Worm (Caenorhabditis elegans) whole organism, late embryonic: ENCODE data around the gene C47G2.3.

Experiments used
- F13H6.1 ChIP-seq: sonication (generic microtip); optimal IDR thresholded peaks from 2 replicates; lab custom pipeline; 2016; ENCODE audit warnings: missing genetic modification characterization, missing compliant biosample characterization
- K02D7.2 ChIP-seq: sonication (generic microtip); optimal IDR thresholded peaks from 2 replicates; lab custom pipeline; 2017; ENCODE audit warnings: mild to moderate bottlenecking, missing genetic modification characterization, missing compliant biosample characterization
- K09A11.1 ChIP-seq: sonication (generic microtip); optimal IDR thresholded peaks from 2 replicates; lab custom pipeline; 2017; ENCODE audit warnings: antibody characterized with exemption, mild to moderate bottlenecking, missing genetic modification characterization, missing compliant biosample characterization; ENCODE audit not compliant: insufficient read depth
- T23F11.4 ChIP-seq: fragments of 200-800 bp; sonication (Bioruptor generic); optimal IDR thresholded peaks from 2 replicates; lab custom pipeline; 2018; ENCODE audit warnings: mild to moderate bottlenecking, missing genetic modification characterization, missing compliant biosample characterization
- Y22D7AL.16 ChIP-seq: sonication (generic microtip); optimal IDR thresholded peaks from 2 replicates; lab custom pipeline; 2016; ENCODE audit warnings: missing genetic modification characterization, missing compliant biosample characterization
- ceh-14 ChIP-seq: sonication (generic microtip); optimal IDR thresholded peaks from 2 replicates; lab custom pipeline; 2016; ENCODE audit warnings: missing genotype, missing genetic modification characterization, missing compliant biosample characterization
- ceh-18 ChIP-seq: sonication (generic microtip); optimal IDR thresholded peaks from 2 replicates; lab custom pipeline; 2016; ENCODE audit warnings: missing genetic modification characterization, missing compliant biosample characterization
- ceh-19 ChIP-seq: fragments of 200-800 bp; sonication (Bioruptor generic); optimal IDR thresholded peaks from 2 replicates; lab custom pipeline; 2018; ENCODE audit warnings: mild to moderate bottlenecking, missing genetic modification characterization, missing compliant biosample characterization
- ceh-2 ChIP-seq: sonication (generic microtip); optimal IDR thresholded peaks from 2 replicates; lab custom pipeline; 2016; ENCODE audit warnings: missing genotype, missing genetic modification characterization, missing compliant biosample characterization
- ceh-22 ChIP-seq: sonication (generic microtip); optimal IDR thresholded peaks from 2 replicates; lab custom pipeline; 2017; ENCODE audit warnings: missing biosample characterization, missing genetic modification characterization
- ceh-24 ChIP-seq: sonication (generic microtip); optimal IDR thresholded peaks from 2 replicates; lab custom pipeline; 2016; ENCODE audit warnings: mild to moderate bottlenecking, missing genetic modification characterization, missing compliant biosample characterization
- ceh-30 ChIP-seq: fragments of 150-350 bp; optimal IDR thresholded peaks from 2 replicates; lab custom pipeline; 2014; ENCODE audit warnings: missing biosample characterization, missing genetic modification characterization
- ceh-31 ChIP-seq: sonication (generic microtip); optimal IDR thresholded peaks from 2 replicates; lab custom pipeline; 2016; ENCODE audit warnings: missing genetic modification characterization, missing compliant biosample characterization
- ceh-45 ChIP-seq: fragments of 200-800 bp; sonication (Bioruptor generic); IDR thresholded peaks from 2 replicates; pipeline ENCODE4 v1.3.6; 2022; ENCODE audit warnings: missing genetic modification reagents, missing genetic modification characterization, missing compliant biosample characterization
- ceh-48 ChIP-seq: sonication (generic microtip); optimal IDR thresholded peaks from 2 replicates; lab custom pipeline; 2016; ENCODE audit warnings: missing genetic modification characterization, inconsistent platforms, missing compliant biosample characterization
- che-1 ChIP-seq: sonication (generic microtip); optimal IDR thresholded peaks from 2 replicates; lab custom pipeline; 2016; ENCODE audit warnings: mild to moderate bottlenecking, missing genetic modification characterization, missing compliant biosample characterization
- dve-1 ChIP-seq: sonication (generic microtip); optimal IDR thresholded peaks from 2 replicates; lab custom pipeline; 2017; ENCODE audit warnings: antibody characterized with exemption, mild to moderate bottlenecking, missing genetic modification characterization, missing compliant biosample characterization
- elt-2 ChIP-seq: sonication (generic microtip); optimal IDR thresholded peaks from 2 replicates; lab custom pipeline; 2016; ENCODE audit warnings: missing genetic modification reagents, missing genetic modification characterization, missing compliant biosample characterization
- elt-4 ChIP-seq: sonication (generic microtip); optimal IDR thresholded peaks from 2 replicates; lab custom pipeline; 2016; ENCODE audit warnings: missing genetic modification characterization, missing compliant biosample characterization
- eyg-1 ChIP-seq: sonication (generic microtip); optimal IDR thresholded peaks from 2 replicates; lab custom pipeline; 2016; ENCODE audit warnings: missing genotype, missing genetic modification characterization, missing compliant biosample characterization
- fax-1 ChIP-seq: sonication (generic microtip); optimal IDR thresholded peaks from 2 replicates; lab custom pipeline; 2016; ENCODE audit warnings: missing genotype, missing genetic modification characterization, missing compliant biosample characterization
- fkh-6 ChIP-seq: sonication (generic microtip); optimal IDR thresholded peaks from 2 replicates; lab custom pipeline; 2016; ENCODE audit warnings: missing genetic modification characterization, missing compliant biosample characterization
- hlh-13 ChIP-seq: fragments of 200-800 bp; sonication (Bioruptor generic); optimal IDR thresholded peaks from 2 replicates; lab custom pipeline; 2018; ENCODE audit warnings: mild to moderate bottlenecking, missing genetic modification characterization, missing compliant biosample characterization
- hlh-8 ChIP-seq: sonication (generic microtip); optimal IDR thresholded peaks from 2 replicates; lab custom pipeline; 2016; ENCODE audit warnings: missing genotype, missing genetic modification characterization, missing compliant biosample characterization
- mec-3 ChIP-seq: sonication (generic microtip); optimal IDR thresholded peaks from 2 replicates; lab custom pipeline; 2016; ENCODE audit warnings: borderline replicate concordance, missing genetic modification characterization, missing compliant biosample characterization
- nfya-1 ChIP-seq: sonication (generic microtip); optimal IDR thresholded peaks from 2 replicates; lab custom pipeline; 2017; ENCODE audit warnings: missing genetic modification characterization, mild to moderate bottlenecking, missing compliant biosample characterization, antibody characterized with exemption, moderate library complexity
- nhr-11 ChIP-seq: fragments of 150-350 bp; optimal IDR thresholded peaks from 2 replicates; lab custom pipeline; 2014; ENCODE audit warnings: missing biosample characterization, missing genetic modification characterization
- nhr-232 ChIP-seq: sonication (generic microtip); optimal IDR thresholded peaks from 2 replicates; lab custom pipeline; 2016; ENCODE audit warnings: missing genetic modification characterization, missing compliant biosample characterization
- npax-4 ChIP-seq: sonication (generic microtip); optimal IDR thresholded peaks from 2 replicates; lab custom pipeline; 2016; ENCODE audit warnings: missing genetic modification characterization, missing compliant biosample characterization
- pag-3 ChIP-seq: sonication (generic microtip); optimal IDR thresholded peaks from 2 replicates; lab custom pipeline; 2016; ENCODE audit warnings: missing compliant biosample characterization, missing genetic modification characterization, borderline replicate concordance
- pax-1 ChIP-seq: fragments of 150-350 bp; optimal IDR thresholded peaks from 2 replicates; lab custom pipeline; 2014; ENCODE audit warnings: missing biosample characterization, missing genetic modification characterization
- pha-2 ChIP-seq: sonication (generic microtip); optimal IDR thresholded peaks from 2 replicates; lab custom pipeline; 2017; ENCODE audit warnings: mild to moderate bottlenecking, missing genetic modification characterization, missing compliant biosample characterization
- pros-1 ChIP-seq: fragments of 150-350 bp; optimal IDR thresholded peaks from 2 replicates; lab custom pipeline; 2014; ENCODE audit warnings: missing biosample characterization, missing genetic modification reagents, missing genetic modification characterization
- rnt-1 ChIP-seq: sonication (generic microtip); optimal IDR thresholded peaks from 2 replicates; lab custom pipeline; 2016; ENCODE audit warnings: missing genetic modification characterization, missing compliant biosample characterization
- sox-4 ChIP-seq: sonication (generic microtip); optimal IDR thresholded peaks from 2 replicates; lab custom pipeline; 2017; ENCODE audit warnings: mild to moderate bottlenecking, missing genetic modification characterization, inconsistent platforms, missing compliant biosample characterization
- tbx-2 ChIP-seq: sonication (generic microtip); optimal IDR thresholded peaks from 2 replicates; lab custom pipeline; 2016; ENCODE audit warnings: missing genetic modification characterization, missing compliant biosample characterization
- ttx-3 ChIP-seq: sonication (generic microtip); optimal IDR thresholded peaks from 2 replicates; lab custom pipeline; 2016; ENCODE audit warnings: missing genetic modification reagents, missing genetic modification characterization, missing compliant biosample characterization
- unc-3 ChIP-seq, 2 experiments: fragments of 200-800 bp in 1 of 2; sonication (Bioruptor generic) in 1 of 2; sonication (generic microtip) in 1 of 2; conservative IDR thresholded peaks in 1 of 2; optimal IDR thresholded peaks in 1 of 2; 2 replicates each; pipeline versions ENCODE4 v1.3.6 to Lab custom; 2016 to 2022; ENCODE audit warnings: missing compliant biosample characterization in 2 of 2, missing genetic modification characterization in 2 of 2, missing genetic modification reagents in 1 of 2
- unc-55 ChIP-seq: sonication (generic microtip); optimal IDR thresholded peaks from 2 replicates; lab custom pipeline; 2017; ENCODE audit warnings: missing biosample characterization, missing genetic modification reagents, missing genetic modification characterization
- unc-86 ChIP-seq: sonication (generic microtip); optimal IDR thresholded peaks from 2 replicates; lab custom pipeline; 2016; ENCODE audit warnings: missing genetic modification characterization, missing compliant biosample characterization
- zip-5 ChIP-seq: sonication (generic microtip); optimal IDR thresholded peaks from 2 replicates; lab custom pipeline; 2016; ENCODE audit warnings: missing genetic modification characterization, missing compliant biosample characterization
- ztf-16 ChIP-seq: sonication (generic microtip); optimal IDR thresholded peaks from 2 replicates; lab custom pipeline; 2017; ENCODE audit warnings: missing genetic modification characterization, missing compliant biosample characterization

C47G2.3 gene

ce11 chrII:11283803-11284202 is 6.2 kb downstream of the C47G2.3 start:
- TF ChIP-seq ceh-14 (no peak), ceh-31 (no peak), zip-5 (tag; lab: Kevin White, UChicago) (no peak), hlh-8 (tag; lab: Kevin White, UChicago) (no peak), ceh-24 (tag; lab: Kevin White, UChicago) (no peak), ztf-16 (no peak), eyg-1 (tag; lab: Kevin White, UChicago) (no peak), nhr-11 (tag; lab: Kevin White, UChicago) (no peak), fkh-6 (tag; lab: Kevin White, UChicago) (no peak), fax-1 (tag; lab: Kevin White, UChicago) (no peak), T23F11.4 (GFP tag; lab: Kevin White, UChicago) (no peak), K09A11.1 (tag; lab: Kevin White, UChicago) (no peak), pax-1 (tag; lab: Kevin White, UChicago) (no peak), mec-3 (no peak), ceh-22 (tag; lab: Kevin White, UChicago) (no peak), rnt-1 (tag; lab: Kevin White, UChicago) (no peak), ceh-2 (no peak), nhr-232 (no peak), tbx-2 (no peak), unc-86 (tag; lab: Kevin White, UChicago) (no peak)

ce11 chrII:11283013-11283412 is 6.9 kb downstream of the C47G2.3 start:
- TF ChIP-seq tbx-2: peak; percentile 6
- no peak for TF ChIP-seq nfya-1 (tag; lab: Kevin White, UChicago)
- TF ChIP-seq F13H6.1 (tag; lab: Kevin White, UChicago): no peak
- peak; percentile 28 for TF ChIP-seq unc-55
- TF ChIP-seq ceh-48: no peak
- TF ChIP-seq npax-4 (tag; lab: Kevin White, UChicago): no peak
- TF ChIP-seq, all 69 proteins: peak for 2

- TF ChIP-seq pros-1 (tag; lab: Kevin White, UChicago): no peak
- TF ChIP-seq fax-1 (tag; lab: Kevin White, UChicago): no peak
- TF ChIP-seq hlh-13 (GFP tag; lab: Kevin White, UChicago): no peak
- no peak for TF ChIP-seq K02D7.2 (tag; lab: Kevin White, UChicago)
- no peak for TF ChIP-seq ceh-31
- no peak for TF ChIP-seq elt-4 (tag; lab: Kevin White, UChicago)
- TF ChIP-seq pax-1 (tag; lab: Kevin White, UChicago): no peak
- TF ChIP-seq tbx-2: no peak
Observed at ce11 chrII:11281666-11282065, 8.3 kb downstream of the C47G2.3 start, which contains the start of gene unc-130. Gene unc-130, plus strand, starts transcription at chrII:11281966.

- TF ChIP-seq hlh-8 (tag; lab: Kevin White, UChicago): no peak
- no peak for TF ChIP-seq unc-3 (GFP tag; conservative IDR thresholded peaks at IDR 0.05; lab: Robert Waterston, UW)
- no peak for TF ChIP-seq unc-3 (tag; optimal IDR thresholded peaks at IDR 0.05; lab: Kevin White, UChicago)
- TF ChIP-seq, all 69 proteins: peak for 0
Observed at ce11 chrII:11281177-11281576, 8.8 kb downstream of the C47G2.3 start.

- peak; percentile 93 for TF ChIP-seq nfya-1 (tag; lab: Kevin White, UChicago)
- TF ChIP-seq pag-3 (tag; lab: Kevin White, UChicago): no peak
Observed at ce11 chrII:11279971-11280370, 10.0 kb downstream of the C47G2.3 start.

ce11 chrII:11276879-11277278 is 13.1 kb downstream of the C47G2.3 start:
- TF ChIP-seq pha-2 (tag; lab: Kevin White, UChicago) (no peak), pax-1 (tag; lab: Kevin White, UChicago) (no peak), fax-1 (tag; lab: Kevin White, UChicago) (no peak), ttx-3 (tag; lab: Kevin White, UChicago) (no peak), elt-2 (tag; lab: Kevin White, UChicago) (no peak), ceh-30 (tag; lab: Kevin White, UChicago) (no peak), nfya-1 (tag; lab: Kevin White, UChicago) (no peak), rnt-1 (tag; lab: Kevin White, UChicago) (no peak), dve-1 (tag; lab: Kevin White, UChicago) (no peak), ceh-19 (no peak), che-1 (no peak), ceh-18 (no peak), ceh-45 (no peak), Y22D7AL.16 (tag; lab: Kevin White, UChicago) (no peak), sox-4 (tag; lab: Kevin White, UChicago) (no peak), ceh-2 (no peak)
